Worm (Caenorhabditis elegans): ENCODE measurements around the gene clec-233.

clec-233 gene

ce11 chrV:16226581-16226980 is 7.1 kb upstream of the clec-233 start, which contains the start of gene F11A5.13:
Gene F11A5.13, minus strand, starts transcription at chrV:16226681.
- TF ChIP-seq klf-2 (GFP tag; conservative IDR thresholded peaks at IDR 0.05) (no peak), ztf-29 (GFP tag; IDR thresholded peaks at IDR 0.05) (no peak), cog-1 (tag; optimal IDR thresholded peaks at IDR 0.05) (no peak), T22C8.4 (GFP tag; IDR thresholded peaks at IDR 0.05) (no peak), ztf-23 (GFP tag; IDR thresholded peaks at IDR 0.05) (no peak)

- TF ChIP-seq ztf-23 (GFP tag; IDR thresholded peaks at IDR 0.05): no peak
Observed at ce11 chrV:16229439-16229838, 4.3 kb upstream of the clec-233 start.

- TF ChIP-seq klf-2 (GFP tag; conservative IDR thresholded peaks at IDR 0.05): no peak
- no peak for TF ChIP-seq flt-1 (GFP tag; IDR thresholded peaks at IDR 0.05)
- TF ChIP-seq ztf-29 (GFP tag; IDR thresholded peaks at IDR 0.05): no peak
- TF ChIP-seq med-1 (GFP tag; optimal IDR thresholded peaks at IDR 0.05; ENCODE audit: insufficient read depth): no peak
- no peak for TF ChIP-seq tab-1 (GFP tag; IDR thresholded peaks at IDR 0.05)
- TF ChIP-seq ztf-23 (GFP tag; IDR thresholded peaks at IDR 0.05): no peak
- no peak for TF ChIP-seq T22C8.4 (GFP tag; IDR thresholded peaks at IDR 0.05)
- TF ChIP-seq cog-1 (tag; optimal IDR thresholded peaks at IDR 0.05): no peak
- no peak for TF ChIP-seq ref-1 (GFP tag; conservative IDR thresholded peaks at IDR 0.05)
Observed at ce11 chrV:16229896-16230295, 3.8 kb upstream of the clec-233 start, which contains the start of the genes F21H7.2 and F21H7.12. Gene F21H7.2, minus strand, starts transcription at chrV:16229996. Gene F21H7.12, plus strand, starts transcription at chrV:16230165.

- TF ChIP-seq med-1 (GFP tag; optimal IDR thresholded peaks at IDR 0.05; ENCODE audit: insufficient read depth): no peak
- TF ChIP-seq T22C8.4 (GFP tag; IDR thresholded peaks at IDR 0.05): no peak
- no peak for TF ChIP-seq flt-1 (GFP tag; IDR thresholded peaks at IDR 0.05)
- no peak for TF ChIP-seq ref-1 (GFP tag; conservative IDR thresholded peaks at IDR 0.05)
- no peak for TF ChIP-seq ztf-29 (GFP tag; IDR thresholded peaks at IDR 0.05)
- TF ChIP-seq cog-1 (tag; optimal IDR thresholded peaks at IDR 0.05): no peak
- no peak for TF ChIP-seq klf-2 (GFP tag; conservative IDR thresholded peaks at IDR 0.05)
- TF ChIP-seq ztf-23 (GFP tag; IDR thresholded peaks at IDR 0.05): no peak
- no peak for TF ChIP-seq tab-1 (GFP tag; IDR thresholded peaks at IDR 0.05)
Observed at ce11 chrV:16232180-16232579, 1.5 kb upstream of the clec-233 start, which contains the start of gene gst-22. Gene gst-22, minus strand, starts transcription at chrV:16232282.

ce11 chrV:16235135-16235534 is 1.4 kb downstream of the clec-233 start, which contains the start of gene F21H7.3:
Gene F21H7.3, minus strand, starts transcription at chrV:16235235.
- TF ChIP-seq T22C8.4 (GFP tag; IDR thresholded peaks at IDR 0.05) (no peak), ztf-29 (GFP tag; IDR thresholded peaks at IDR 0.05) (no peak), ref-1 (GFP tag; conservative IDR thresholded peaks at IDR 0.05) (no peak)

- TF ChIP-seq ztf-23 (GFP tag; IDR thresholded peaks at IDR 0.05): no peak
- no peak for TF ChIP-seq T22C8.4 (GFP tag; IDR thresholded peaks at IDR 0.05)
- TF ChIP-seq flt-1 (GFP tag; IDR thresholded peaks at IDR 0.05): no peak
- no peak for TF ChIP-seq med-1 (GFP tag; optimal IDR thresholded peaks at IDR 0.05; ENCODE audit: insufficient read depth)
- TF ChIP-seq tab-1 (GFP tag; IDR thresholded peaks at IDR 0.05): no peak
- no peak for TF ChIP-seq klf-2 (GFP tag; conservative IDR thresholded peaks at IDR 0.05)
- TF ChIP-seq cog-1 (tag; optimal IDR thresholded peaks at IDR 0.05): no peak
- TF ChIP-seq ztf-29 (GFP tag; IDR thresholded peaks at IDR 0.05): no peak
- TF ChIP-seq ref-1 (GFP tag; conservative IDR thresholded peaks at IDR 0.05): no peak
Observed at ce11 chrV:16235647-16236046, 1.9 kb downstream of the clec-233 start, which contains the start of gene srh-98. Gene srh-98, minus strand, starts transcription at chrV:16235747.

- TF ChIP-seq T22C8.4 (GFP tag; IDR thresholded peaks at IDR 0.05): no peak
- TF ChIP-seq ztf-29 (GFP tag; IDR thresholded peaks at IDR 0.05): no peak
- no peak for TF ChIP-seq cog-1 (tag; optimal IDR thresholded peaks at IDR 0.05)
- TF ChIP-seq ztf-23 (GFP tag; IDR thresholded peaks at IDR 0.05): no peak
- no peak for TF ChIP-seq flt-1 (GFP tag; IDR thresholded peaks at IDR 0.05)
- no peak for TF ChIP-seq tab-1 (GFP tag; IDR thresholded peaks at IDR 0.05)
- TF ChIP-seq med-1 (GFP tag; optimal IDR thresholded peaks at IDR 0.05; ENCODE audit: insufficient read depth): no peak
- no peak for TF ChIP-seq ref-1 (GFP tag; conservative IDR thresholded peaks at IDR 0.05)
- TF ChIP-seq klf-2 (GFP tag; conservative IDR thresholded peaks at IDR 0.05): no peak
Observed at ce11 chrV:16237223-16237622, 3.5 kb downstream of the clec-233 start, which contains the start of gene F21H7.5. Gene F21H7.5, plus strand, starts transcription at chrV:16237523.

ce11 chrV:16244078-16244477 is 10.4 kb downstream of the clec-233 start, which contains the start of gene srh-104:
Gene srh-104, minus strand, starts transcription at chrV:16244178.
- no peak for TF ChIP-seq cog-1 (tag; optimal IDR thresholded peaks at IDR 0.05)
- no peak for TF ChIP-seq T22C8.4 (GFP tag; IDR thresholded peaks at IDR 0.05)
- TF ChIP-seq ztf-29 (GFP tag; IDR thresholded peaks at IDR 0.05): no peak
- TF ChIP-seq tab-1 (GFP tag; IDR thresholded peaks at IDR 0.05): no peak
- no peak for TF ChIP-seq flt-1 (GFP tag; IDR thresholded peaks at IDR 0.05)
- no peak for TF ChIP-seq med-1 (GFP tag; optimal IDR thresholded peaks at IDR 0.05; ENCODE audit: insufficient read depth)
- TF ChIP-seq ztf-23 (GFP tag; IDR thresholded peaks at IDR 0.05): no peak
- TF ChIP-seq ref-1 (GFP tag; conservative IDR thresholded peaks at IDR 0.05): no peak
- TF ChIP-seq klf-2 (GFP tag; conservative IDR thresholded peaks at IDR 0.05): no peak

ce11 chrV:16246579-16246978 is 12.9 kb downstream of the clec-233 start, which contains the start of gene srh-95:
Gene srh-95, plus strand, starts transcription at chrV:16246879.
- TF ChIP-seq ztf-23 (GFP tag; IDR thresholded peaks at IDR 0.05) (no peak), flt-1 (GFP tag; IDR thresholded peaks at IDR 0.05) (no peak), tab-1 (GFP tag; IDR thresholded peaks at IDR 0.05) (no peak), med-1 (GFP tag; optimal IDR thresholded peaks at IDR 0.05; ENCODE audit: insufficient read depth) (no peak), klf-2 (GFP tag; conservative IDR thresholded peaks at IDR 0.05) (no peak), cog-1 (tag; optimal IDR thresholded peaks at IDR 0.05) (no peak), ref-1 (GFP tag; conservative IDR thresholded peaks at IDR 0.05) (no peak), T22C8.4 (GFP tag; IDR thresholded peaks at IDR 0.05) (no peak), ztf-29 (GFP tag; IDR thresholded peaks at IDR 0.05) (no peak)

ce11 chrV:16249105-16249504 is 15.4 kb downstream of the clec-233 start:
- no peak for TF ChIP-seq med-1 (GFP tag; optimal IDR thresholded peaks at IDR 0.05; ENCODE audit: insufficient read depth)
